Fruit fly (Drosophila melanogaster): ENCODE results near the gene CG2100.

DNA sequence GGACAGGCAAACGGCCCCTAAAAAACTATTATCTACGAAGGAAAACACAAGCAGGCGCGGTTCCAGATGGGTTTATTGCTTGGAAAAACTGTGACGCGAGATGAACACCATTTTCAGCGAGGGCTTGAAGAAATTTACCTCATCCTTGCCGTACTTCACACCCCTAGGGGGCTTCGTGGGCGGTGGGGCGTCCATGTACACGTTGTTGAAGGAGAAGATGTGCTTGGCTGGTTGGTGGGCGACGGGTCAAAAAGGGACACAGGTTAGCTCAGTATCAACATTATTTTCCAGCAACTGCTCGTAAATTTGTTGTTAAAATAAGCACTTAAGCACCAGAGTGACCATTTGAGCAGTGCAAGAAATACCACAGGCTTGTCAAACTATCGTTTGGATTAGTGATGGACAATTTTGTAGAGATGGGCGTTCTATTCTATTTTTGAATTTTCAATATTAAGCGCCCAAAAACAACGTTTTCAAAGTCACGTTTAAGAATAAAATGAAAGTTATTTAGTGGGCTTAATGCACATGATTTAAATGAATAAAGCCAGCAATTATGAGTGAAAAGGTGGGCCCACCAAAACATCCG is 22.6 kb upstream of the CG2100 start, which contains the start of gene Sec8:
- TF ChIP-seq CG8478 (optimal IDR thresholded peaks at IDR 0.05) (no peak), CTCF (optimal IDR thresholded peaks at IDR 0.05) (no peak)

Measured in S2 (cell line).